Fruit fly (Drosophila melanogaster) whole organism, embryonic: ENCODE data around the gene mRpL19.

Source experiments
- Adf1 ChIP-seq: fragments of 200-800 bp; sonication (Bioruptor generic); IDR thresholded peaks from 2 replicates; pipeline ENCODE4 v1.3.6; 2022; ENCODE audit warnings: missing biosample characterization, missing genetic modification characterization
- Antp ChIP-seq: fragments of 200-800 bp; sonication (Bioruptor generic); optimal IDR thresholded peaks from 3 replicates; lab custom pipeline; 2016; ENCODE audit warnings: missing biosample characterization, missing genetic modification characterization
- Bdp1 ChIP-seq: fragments of 200-800 bp; sonication (Bioruptor generic); optimal IDR thresholded peaks from 3 replicates; lab custom pipeline; 2016; ENCODE audit warnings: missing biosample characterization, missing genetic modification characterization
- Bgb ChIP-seq: fragments of 200-800 bp; sonication (Bioruptor generic); IDR thresholded peaks from 2 replicates; pipeline ENCODE4 v1.3.6; 2022; ENCODE audit warnings: missing biosample characterization, missing genetic modification characterization; ENCODE audit not compliant: partially characterized antibody
- Blimp-1 ChIP-seq: fragments of 200-800 bp; sonication (Bioruptor generic); optimal IDR thresholded peaks from 3 replicates; lab custom pipeline; 2018; ENCODE audit warnings: missing biosample characterization, missing genetic modification characterization, mild to moderate bottlenecking, moderate library complexity, missing genetic modification reagents
- CG10147 ChIP-seq: fragments of 200-800 bp; sonication (Bioruptor generic); optimal IDR thresholded peaks from 2 replicates; lab custom pipeline; 2019; ENCODE audit warnings: missing biosample characterization, mild to moderate bottlenecking, missing genetic modification characterization, moderate library complexity
- CG10565 ChIP-seq: fragments of 200-800 bp; sonication (Bioruptor generic); optimal IDR thresholded peaks from 3 replicates; lab custom pipeline; 2016; ENCODE audit warnings: missing biosample characterization, mild to moderate bottlenecking, missing genetic modification characterization
- CG11456 ChIP-seq: fragments of 200-800 bp; sonication (Bioruptor generic); IDR thresholded peaks from 3 replicates; pipeline ENCODE4 v1.3.6; 2022; ENCODE audit warnings: missing biosample characterization, missing genetic modification characterization
- CG12299 ChIP-seq: fragments of 200-800 bp; sonication (Bioruptor generic); optimal IDR thresholded peaks from 2 replicates; lab custom pipeline; 2018; ENCODE audit warnings: missing biosample characterization, mild to moderate bottlenecking, missing genetic modification characterization
- CG13424 ChIP-seq: fragments of 200-800 bp; sonication (Bioruptor generic); optimal IDR thresholded peaks from 2 replicates; lab custom pipeline; 2019; ENCODE audit warnings: missing biosample characterization, mild to moderate bottlenecking, missing genetic modification characterization, moderate library complexity
- CG16815 ChIP-seq: fragments of 200-800 bp; sonication (Bioruptor generic); optimal IDR thresholded peaks from 3 replicates; lab custom pipeline; 2017; ENCODE audit warnings: missing biosample characterization, mild to moderate bottlenecking, missing genetic modification characterization
- CG17328 ChIP-seq: fragments of 200-800 bp; sonication (Bioruptor generic); IDR thresholded peaks from 2 replicates; pipeline ENCODE4 v1.3.6; 2022; ENCODE audit warnings: missing biosample characterization, missing genetic modification characterization
- CG17385 ChIP-seq: fragments of 200-800 bp; sonication (Bioruptor generic); optimal IDR thresholded peaks from 3 replicates; lab custom pipeline; 2018; ENCODE audit warnings: missing biosample characterization, mild to moderate bottlenecking, missing genetic modification characterization
- CG30431 ChIP-seq: fragments of 200-800 bp; sonication (Bioruptor generic); optimal IDR thresholded peaks from 2 replicates; lab custom pipeline; 2017; ENCODE audit warnings: missing biosample characterization, missing genetic modification characterization
- CG31388 ChIP-seq: fragments of 200-800 bp; sonication (Bioruptor generic); optimal IDR thresholded peaks from 2 replicates; lab custom pipeline; 2016; ENCODE audit warnings: missing biosample characterization, missing genetic modification characterization
- CG3847 ChIP-seq: fragments of 200-800 bp; sonication (Bioruptor generic); IDR thresholded peaks from 2 replicates; pipeline ENCODE4 v1.3.6; 2022; ENCODE audit warnings: missing biosample characterization, missing genetic modification characterization
- CG4820 ChIP-seq: fragments of 200-800 bp; sonication (Bioruptor generic); optimal IDR thresholded peaks from 3 replicates; lab custom pipeline; 2016; ENCODE audit warnings: missing biosample characterization, missing genetic modification characterization
- CG7556 ChIP-seq: fragments of 200-800 bp; sonication (Bioruptor generic); optimal IDR thresholded peaks from 2 replicates; lab custom pipeline; 2017; ENCODE audit warnings: missing biosample characterization, mild to moderate bottlenecking, missing genetic modification characterization
- CG7745 ChIP-seq: fragments of 200-800 bp; sonication (Bioruptor generic); optimal IDR thresholded peaks from 2 replicates; lab custom pipeline; 2018; ENCODE audit warnings: missing biosample characterization, mild to moderate bottlenecking, missing genetic modification characterization, moderate library complexity
- CG8924 ChIP-seq: fragments of 200-800 bp; optimal IDR thresholded peaks from 3 replicates; lab custom pipeline; 2019; ENCODE audit warnings: missing biosample characterization, mild to moderate bottlenecking, missing genetic modification characterization, moderate library complexity
- CG9817 ChIP-seq: fragments of 200-800 bp; sonication (Bioruptor generic); optimal IDR thresholded peaks from 2 replicates; lab custom pipeline; 2018; ENCODE audit warnings: missing biosample characterization, mild to moderate bottlenecking, missing genetic modification characterization, moderate library complexity
- CG9932 ChIP-seq: fragments of 200-800 bp; sonication (Bioruptor generic); IDR thresholded peaks from 2 replicates; pipeline ENCODE4 v1.3.6; 2022; ENCODE audit warnings: missing biosample characterization, missing genetic modification characterization
- CHES-1-like ChIP-seq: fragments of 200-800 bp; sonication (Bioruptor generic); optimal IDR thresholded peaks from 2 replicates; lab custom pipeline; 2016; ENCODE audit warnings: missing biosample characterization, missing genetic modification characterization
- CkIIα-i1 ChIP-seq: fragments of 200-800 bp; sonication (Bioruptor generic); IDR thresholded peaks from 2 replicates; pipeline ENCODE4 v1.3.6; 2022; ENCODE audit warnings: missing biosample characterization, missing genetic modification characterization
- Deaf1 ChIP-seq: fragments of 200-800 bp; optimal IDR thresholded peaks from 3 replicates; lab custom pipeline; 2019; ENCODE audit warnings: missing biosample characterization, mild to moderate bottlenecking, missing genetic modification characterization, moderate library complexity
- Dfd ChIP-seq, 2 experiments: fragments of >200 bp; optimal IDR thresholded peaks; 2 replicates each; lab custom pipeline; 2017; ENCODE audit warnings: missing biosample characterization in 2 of 2, missing genetic modification characterization in 2 of 2
- E2f1 ChIP-seq: fragments of 200-800 bp; sonication (Bioruptor generic); IDR thresholded peaks from 2 replicates; pipeline ENCODE4 v1.3.6; 2022; ENCODE audit warnings: missing biosample characterization, missing genetic modification characterization
- Fer1 ChIP-seq: fragments of 200-800 bp; sonication (Bioruptor generic); optimal IDR thresholded peaks from 2 replicates; lab custom pipeline; 2017; ENCODE audit warnings: missing biosample characterization, mild to moderate bottlenecking, missing genetic modification characterization
- GATAe ChIP-seq: fragments of 200-800 bp; sonication (Bioruptor generic); conservative IDR thresholded peaks from 2 replicates; pipeline ENCODE4 v1.3.6; 2022; ENCODE audit warnings: missing biosample characterization, missing genetic modification characterization
- HLH4C ChIP-seq: fragments of 200-800 bp; sonication (Bioruptor generic); IDR thresholded peaks from 3 replicates; pipeline ENCODE4 v1.3.6; 2022; ENCODE audit warnings: missing biosample characterization, missing genetic modification characterization; ENCODE audit not compliant: partially characterized antibody
- Hr39 ChIP-seq: fragments of >200 bp; optimal IDR thresholded peaks from 2 replicates; lab custom pipeline; 2017
- Lim3 ChIP-seq: fragments of 200-800 bp; sonication (Bioruptor generic); IDR thresholded peaks from 2 replicates; pipeline ENCODE4 v1.3.6; 2022; ENCODE audit warnings: missing biosample characterization, missing genetic modification characterization
- Scr ChIP-seq: fragments of 200-800 bp; sonication (Bioruptor generic); IDR thresholded peaks from 2 replicates; pipeline ENCODE4 v1.3.6; 2022; ENCODE audit warnings: missing biosample characterization, missing genetic modification characterization; ENCODE audit not compliant: partially characterized antibody
- ato ChIP-seq: fragments of 200-800 bp; sonication (Bioruptor generic); IDR thresholded peaks from 2 replicates; pipeline ENCODE4 v1.3.6; 2022; ENCODE audit warnings: missing biosample characterization, missing genetic modification characterization; ENCODE audit not compliant: partially characterized antibody
- bsh ChIP-seq, 2 experiments: fragments of 200-800 bp; sonication (Bioruptor generic); optimal IDR thresholded peaks; 2 replicates each; lab custom pipeline; 2017 to 2018; ENCODE audit warnings: mild to moderate bottlenecking in 2 of 2, missing biosample characterization in 2 of 2, missing genetic modification characterization in 2 of 2, moderate library complexity in 1 of 2
- caup ChIP-seq: fragments of 200-800 bp; sonication (Bioruptor generic); optimal IDR thresholded peaks from 3 replicates; lab custom pipeline; 2017; ENCODE audit warnings: missing biosample characterization, mild to moderate bottlenecking, missing genetic modification characterization, moderate library complexity; ENCODE audit not compliant: severe bottlenecking
- chif ChIP-seq, 2 experiments: fragments of 200-800 bp; sonication (Bioruptor generic); optimal IDR thresholded peaks; 3 replicates each; lab custom pipeline; 2016; ENCODE audit warnings: missing biosample characterization in 2 of 2, missing genetic modification characterization in 2 of 2
- dati ChIP-seq: fragments of 200-800 bp; sonication (Bioruptor generic); IDR thresholded peaks from 2 replicates; pipeline ENCODE4 v1.3.6; 2022; ENCODE audit warnings: missing biosample characterization, missing genetic modification characterization
- dpn ChIP-seq, 2 experiments: fragments of 200-800 bp; sonication (Bioruptor generic); optimal IDR thresholded peaks; 3 replicates each; lab custom pipeline; 2016; ENCODE audit warnings: missing biosample characterization in 2 of 2, missing genetic modification characterization in 2 of 2
- gce ChIP-seq: fragments of 200-800 bp; sonication (Bioruptor generic); IDR thresholded peaks from 3 replicates; pipeline ENCODE4 v1.3.6; 2022; ENCODE audit warnings: missing biosample characterization, missing genetic modification characterization
- gcm2 ChIP-seq: fragments of 200-800 bp; sonication (Bioruptor generic); optimal IDR thresholded peaks from 2 replicates; lab custom pipeline; 2016; ENCODE audit warnings: missing biosample characterization, missing genetic modification characterization
- gsb ChIP-seq: fragments of 200-800 bp; sonication (Bioruptor generic); IDR thresholded peaks from 2 replicates; pipeline ENCODE4 v1.3.6; 2022; ENCODE audit warnings: missing biosample characterization, missing genetic modification characterization
- jing ChIP-seq: fragments of 200-800 bp; sonication (Bioruptor generic); optimal IDR thresholded peaks from 2 replicates; lab custom pipeline; 2018; ENCODE audit warnings: missing biosample characterization, mild to moderate bottlenecking, missing genetic modification characterization
- klu ChIP-seq: fragments of 200-800 bp; sonication (Bioruptor generic); IDR thresholded peaks from 2 replicates; pipeline ENCODE4 v1.3.6; 2022; ENCODE audit warnings: missing biosample characterization, missing genetic modification characterization
- luna ChIP-seq: fragments of 200-800 bp; sonication (Bioruptor generic); optimal IDR thresholded peaks from 2 replicates; lab custom pipeline; 2016; ENCODE audit warnings: missing biosample characterization, missing genetic modification characterization
- pfk ChIP-seq: fragments of 200-800 bp; sonication (Bioruptor generic); optimal IDR thresholded peaks from 2 replicates; lab custom pipeline; 2018; ENCODE audit warnings: missing biosample characterization, mild to moderate bottlenecking, missing genetic modification characterization, moderate library complexity
- pita ChIP-seq: fragments of 200-800 bp; sonication (Bioruptor generic); optimal IDR thresholded peaks from 2 replicates; lab custom pipeline; 2017; ENCODE audit warnings: missing biosample characterization, mild to moderate bottlenecking, missing genetic modification characterization
- run ChIP-seq: fragments of 200-800 bp; sonication (Bioruptor generic); optimal IDR thresholded peaks from 3 replicates; lab custom pipeline; 2018; ENCODE audit warnings: missing biosample characterization, mild to moderate bottlenecking, missing genetic modification characterization
- sens ChIP-seq: fragments of 200-800 bp; sonication (Bioruptor generic); peaks from one replicate; lab custom pipeline; 2016; ENCODE audit warnings: missing biosample characterization, missing genetic modification characterization
- sima ChIP-seq: fragments of 200-800 bp; sonication (Bioruptor generic); optimal IDR thresholded peaks from 2 replicates; lab custom pipeline; 2016; ENCODE audit warnings: missing biosample characterization, missing genetic modification characterization
- trh ChIP-seq: fragments of 200-800 bp; sonication (Bioruptor generic); optimal IDR thresholded peaks from 2 replicates; lab custom pipeline; 2016; ENCODE audit warnings: missing biosample characterization, missing genetic modification characterization

mRpL19 gene

DNA sequence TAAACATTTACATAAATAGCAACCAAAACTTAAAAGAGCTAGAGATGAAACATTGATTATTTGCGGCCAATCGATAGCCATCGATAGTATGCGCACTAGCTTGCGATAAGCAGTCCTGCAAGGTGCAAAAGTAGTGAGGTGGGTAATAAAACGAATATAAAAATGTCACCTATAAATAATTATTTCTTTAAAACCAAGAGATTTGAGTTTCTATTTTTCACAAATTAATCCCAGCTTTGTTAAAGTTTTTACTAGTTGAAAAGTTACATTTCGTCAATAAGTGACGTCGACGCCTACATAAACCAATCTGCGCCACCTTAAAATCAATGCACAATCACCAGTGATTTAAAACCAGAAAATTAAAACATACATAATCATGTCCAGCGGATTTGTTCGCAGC, 23.2 kb upstream of the mRpL19 start, which contains the start of the genes Mkk4 and SLIRP2 (continued):
- no peak for TF ChIP-seq pita
- TF ChIP-seq CG11456 (GFP tag; lab: Robert Waterston, UW), result peak; percentile 99
- peak; percentile 99 for TF ChIP-seq CG4820 (GFP tag; lab: Kevin White, UChicago)
- peak; percentile 97 for TF ChIP-seq CG10565
- TF ChIP-seq CG31388 (GFP tag; lab: Kevin White, UChicago), result peak; percentile 98
- TF ChIP-seq CG30431 (GFP tag; lab: Kevin White, UChicago), result peak; percentile 99
- peak; percentile 99 for TF ChIP-seq CG17328 (GFP tag; lab: Robert Waterston, UW)
- TF ChIP-seq E2f1 (GFP tag; lab: Robert Waterston, UW), result peak; percentile 99
- TF ChIP-seq ato, result peak; percentile 70
- TF ChIP-seq pfk, result peak; percentile 69
- peak in 1 of 2 experiments; percentile 49 for TF ChIP-seq Dfd (GFP tag; optimal IDR thresholded peaks at IDR 0.05; lab: Kevin White, UChicago)
- peak; percentile 96 for TF ChIP-seq run (tag; lab: Kevin White, UChicago)
- peak; percentile 99 for TF ChIP-seq CG3847 (GFP tag; lab: Robert Waterston, UW)
- peak; percentile 98 for TF ChIP-seq CG7556
- peak; percentile 99 for TF ChIP-seq CG8924 (tag; lab: Kevin White, UChicago)
- peak; percentile 99 for TF ChIP-seq dpn (GFP tag; optimal IDR thresholded peaks at IDR 0.05; lab: Kevin White, UChicago)
- TF ChIP-seq Antp (GFP tag; lab: Kevin White, UChicago), result peak; percentile 99
- TF ChIP-seq sens (GFP tag; lab: Kevin White, UChicago), result peak; percentile 100
- peak; percentile 97 for TF ChIP-seq gcm2 (GFP tag; lab: Kevin White, UChicago)
- TF ChIP-seq CG13424 (tag; lab: Kevin White, UChicago), result peak; percentile 99
- peak; percentile 96 for TF ChIP-seq Lim3 (GFP tag; lab: Robert Waterston, UW)
- TF ChIP-seq CG16815, result peak; percentile 99
- TF ChIP-seq CkIIα-i1 (GFP tag; lab: Robert Waterston, UW), result peak; percentile 95
- peak; percentile 98 for TF ChIP-seq CG12299 (tag; lab: Kevin White, UChicago)
- TF ChIP-seq luna (GFP tag; lab: Kevin White, UChicago), result peak; percentile 92
- TF ChIP-seq caup (GFP tag; lab: Kevin White, UChicago), result peak; percentile 99
- TF ChIP-seq Hr39 (lab: Kevin White, UChicago), result no peak
- peak; percentile 99 for TF ChIP-seq CG10147 (GFP tag; lab: Kevin White, UChicago)
- peak; percentile 98 for TF ChIP-seq trh (GFP tag; lab: Kevin White, UChicago)
- peak; percentile 80 for TF ChIP-seq HLH4C
- TF ChIP-seq jing (GFP tag; lab: Kevin White, UChicago), result peak; percentile 98
- TF ChIP-seq Blimp-1 (GFP tag; lab: Kevin White, UChicago), result peak; percentile 97
- peak; percentile 98 for TF ChIP-seq klu (GFP tag; lab: Robert Waterston, UW)
- peak; percentile 87 for TF ChIP-seq Deaf1 (tag; lab: Kevin White, UChicago)
- TF ChIP-seq gce (GFP tag; lab: Robert Waterston, UW), result peak; percentile 98
- peak; percentile 95 to 99 for TF ChIP-seq bsh (GFP tag; optimal IDR thresholded peaks at IDR 0.05; lab: Kevin White, UChicago)
- TF ChIP-seq Adf1 (GFP tag; lab: Robert Waterston, UW), result peak; percentile 89
- peak; percentile 99 for TF ChIP-seq CG9817
- TF ChIP-seq dati (GFP tag; lab: Robert Waterston, UW), result peak; percentile 98
- TF ChIP-seq sima (GFP tag; lab: Kevin White, UChicago), result peak; percentile 97
- peak; percentile 97 for TF ChIP-seq GATAe
- peak; percentile 95 for TF ChIP-seq Bdp1
- TF ChIP-seq Bgb (GFP tag; lab: Robert Waterston, UW), result peak; percentile 86
- TF ChIP-seq Scr (GFP tag; lab: Robert Waterston, UW), result peak; percentile 87
- TF ChIP-seq chif (GFP tag; optimal IDR thresholded peaks at IDR 0.05; lab: Kevin White, UChicago), result peak; percentile 99
- TF ChIP-seq gsb (GFP tag; lab: Robert Waterston, UW), result peak; percentile 98
- TF ChIP-seq CG7745 (tag; lab: Kevin White, UChicago), result peak; percentile 80
- TF ChIP-seq CG17385 (GFP tag; lab: Kevin White, UChicago), result peak; percentile 98
- peak; percentile 98 for TF ChIP-seq Fer1 (GFP tag; lab: Kevin White, UChicago)
- peak; percentile 99 for TF ChIP-seq CHES-1-like
- TF ChIP-seq CG9932 (GFP tag; lab: Robert Waterston, UW), result peak; percentile 99
